Fruit fly (Drosophila melanogaster) whole organism, embryonic: ENCODE data around the gene CG46460.

Experiments
- Atf3 ChIP-seq: fragments of 200-800 bp; sonication (Bioruptor generic); optimal IDR thresholded peaks from 3 replicates; lab custom pipeline; 2016; ENCODE audit warnings: missing biosample characterization, missing genetic modification characterization
- B-H1 ChIP-seq: fragments of 200-800 bp; sonication (Bioruptor generic); IDR thresholded peaks from 3 replicates; pipeline ENCODE4 v1.3.6; 2022; ENCODE audit warnings: missing biosample characterization, missing genetic modification characterization
- Bdp1 ChIP-seq: fragments of 200-800 bp; sonication (Bioruptor generic); optimal IDR thresholded peaks from 3 replicates; lab custom pipeline; 2016; ENCODE audit warnings: missing biosample characterization, missing genetic modification characterization
- BtbVII ChIP-seq: fragments of 200-800 bp; sonication (Bioruptor generic); optimal IDR thresholded peaks from 3 replicates; lab custom pipeline; 2017; ENCODE audit warnings: missing biosample characterization, mild to moderate bottlenecking, missing genetic modification characterization
- CG12219 ChIP-seq: fragments of 200-800 bp; sonication (Bioruptor generic); optimal IDR thresholded peaks from 3 replicates; lab custom pipeline; 2018; ENCODE audit warnings: missing biosample characterization, mild to moderate bottlenecking, missing genetic modification characterization
- CG12236 ChIP-seq: fragments of 200-800 bp; sonication (Bioruptor generic); optimal IDR thresholded peaks from 2 replicates; lab custom pipeline; 2016; ENCODE audit warnings: missing biosample characterization, missing genetic modification characterization
- CG12299 ChIP-seq: fragments of 200-800 bp; sonication (Bioruptor generic); optimal IDR thresholded peaks from 2 replicates; lab custom pipeline; 2018; ENCODE audit warnings: missing biosample characterization, mild to moderate bottlenecking, missing genetic modification characterization
- CG14965 ChIP-seq: fragments of 200-800 bp; sonication (Bioruptor generic); optimal IDR thresholded peaks from 2 replicates; lab custom pipeline; 2016; ENCODE audit warnings: missing biosample characterization, missing genetic modification characterization, borderline replicate concordance
- CG16779 ChIP-seq: fragments of 200-800 bp; sonication (Bioruptor generic); IDR thresholded peaks from 2 replicates; pipeline ENCODE4 v1.3.6; 2022; ENCODE audit warnings: missing biosample characterization, missing genetic modification characterization
- CG17186 ChIP-seq: fragments of 200-800 bp; sonication (Bioruptor generic); optimal IDR thresholded peaks from 3 replicates; lab custom pipeline; 2017; ENCODE audit warnings: missing biosample characterization, missing genetic modification reagents, missing genetic modification characterization
- CG18476 ChIP-seq: fragments of 200-800 bp; sonication (Bioruptor generic); optimal IDR thresholded peaks from 2 replicates; lab custom pipeline; 2016; ENCODE audit warnings: missing biosample characterization, mild to moderate bottlenecking, missing genetic modification characterization
- CG3726 ChIP-seq: fragments of 200-800 bp; sonication (Bioruptor generic); IDR thresholded peaks from 3 replicates; pipeline ENCODE4, ENCODE4 v1.3.6; 2022; ENCODE audit warnings: missing biosample characterization, missing genetic modification characterization
- CG3847 ChIP-seq: fragments of 200-800 bp; sonication (Bioruptor generic); IDR thresholded peaks from 2 replicates; pipeline ENCODE4 v1.3.6; 2022; ENCODE audit warnings: missing biosample characterization, missing genetic modification characterization
- CG4404 ChIP-seq: fragments of 200-800 bp; sonication (Bioruptor generic); IDR thresholded peaks from 2 replicates; pipeline ENCODE4 v1.3.6; 2022; ENCODE audit warnings: missing biosample characterization, missing genetic modification characterization
- CG4707 ChIP-seq: fragments of 200-800 bp; sonication (Bioruptor generic); optimal IDR thresholded peaks from 2 replicates; lab custom pipeline; 2018; ENCODE audit warnings: missing biosample characterization, mild to moderate bottlenecking, missing genetic modification characterization, moderate library complexity
- CG4820 ChIP-seq: fragments of 200-800 bp; sonication (Bioruptor generic); optimal IDR thresholded peaks from 3 replicates; lab custom pipeline; 2016; ENCODE audit warnings: missing biosample characterization, missing genetic modification characterization
- CG6175 ChIP-seq: fragments of 200-800 bp; sonication (Bioruptor generic); IDR thresholded peaks from 3 replicates; pipeline ENCODE4 v1.3.6; 2022; ENCODE audit warnings: missing biosample characterization, missing genetic modification characterization
- CG6813 ChIP-seq: fragments of 200-800 bp; sonication (Bioruptor generic); optimal IDR thresholded peaks from 2 replicates; lab custom pipeline; 2017; ENCODE audit warnings: missing biosample characterization, missing genetic modification characterization, mild to moderate bottlenecking, moderate library complexity, missing genetic modification reagents
- Chrac-16 ChIP-seq: fragments of 200-800 bp; sonication (Bioruptor generic); optimal IDR thresholded peaks from 3 replicates; lab custom pipeline; 2016; ENCODE audit warnings: missing biosample characterization, missing genetic modification characterization
- D19B ChIP-seq: fragments of 200-800 bp; sonication (Bioruptor generic); optimal IDR thresholded peaks from 2 replicates; lab custom pipeline; 2017; ENCODE audit warnings: missing biosample characterization, mild to moderate bottlenecking, missing genetic modification characterization
- Fer1 ChIP-seq: fragments of 200-800 bp; sonication (Bioruptor generic); optimal IDR thresholded peaks from 2 replicates; lab custom pipeline; 2017; ENCODE audit warnings: missing biosample characterization, mild to moderate bottlenecking, missing genetic modification characterization
- Fer2 ChIP-seq: fragments of 200-800 bp; sonication (Bioruptor generic); optimal IDR thresholded peaks from 2 replicates; lab custom pipeline; 2018; ENCODE audit warnings: missing biosample characterization, mild to moderate bottlenecking, missing genetic modification characterization, moderate library complexity
- GATAe ChIP-seq: fragments of 200-800 bp; sonication (Bioruptor generic); conservative IDR thresholded peaks from 2 replicates; pipeline ENCODE4 v1.3.6; 2022; ENCODE audit warnings: missing biosample characterization, missing genetic modification characterization
- HLH54F ChIP-seq: fragments of 200-800 bp; sonication (Bioruptor generic); optimal IDR thresholded peaks from 3 replicates; lab custom pipeline; 2016; ENCODE audit warnings: missing biosample characterization, missing genetic modification characterization
- Lim3 ChIP-seq: fragments of 200-800 bp; sonication (Bioruptor generic); IDR thresholded peaks from 2 replicates; pipeline ENCODE4 v1.3.6; 2022; ENCODE audit warnings: missing biosample characterization, missing genetic modification characterization
- Mes4 ChIP-seq: fragments of 200-800 bp; sonication (Bioruptor generic); optimal IDR thresholded peaks from 2 replicates; lab custom pipeline; 2016; ENCODE audit warnings: missing biosample characterization, missing genetic modification characterization
- NfI ChIP-seq: fragments of 200-800 bp; sonication (Bioruptor generic); optimal IDR thresholded peaks from 3 replicates; lab custom pipeline; 2018; ENCODE audit warnings: missing biosample characterization, mild to moderate bottlenecking, missing genetic modification characterization, moderate library complexity
- Opbp ChIP-seq: fragments of 200-800 bp; sonication (Bioruptor generic); IDR thresholded peaks from 3 replicates; pipeline ENCODE4 v1.3.6; 2022; ENCODE audit warnings: missing biosample characterization, missing genetic modification characterization; ENCODE audit not compliant: partially characterized antibody
- Optix ChIP-seq: fragments of 200-800 bp; sonication (Bioruptor generic); IDR thresholded peaks from 3 replicates; pipeline ENCODE4 v1.3.6; 2022; ENCODE audit warnings: missing biosample characterization, missing genetic modification characterization
- Ptx1 ChIP-seq: fragments of 200-800 bp; sonication (Bioruptor generic); IDR thresholded peaks from 2 replicates; pipeline ENCODE4 v1.3.6; 2022; ENCODE audit warnings: missing biosample characterization, missing genetic modification characterization
- Scr ChIP-seq: fragments of 200-800 bp; sonication (Bioruptor generic); IDR thresholded peaks from 2 replicates; pipeline ENCODE4 v1.3.6; 2022; ENCODE audit warnings: missing biosample characterization, missing genetic modification characterization; ENCODE audit not compliant: partially characterized antibody
- Xrp1 ChIP-seq: fragments of 200-800 bp; sonication (Bioruptor generic); IDR thresholded peaks from 2 replicates; pipeline ENCODE4 v1.3.6; 2022; ENCODE audit warnings: missing biosample characterization, missing genetic modification characterization
- amos ChIP-seq: fragments of 200-800 bp; sonication (Bioruptor generic); IDR thresholded peaks from 2 replicates; pipeline ENCODE4 v1.3.6; 2022; ENCODE audit warnings: missing biosample characterization, missing genetic modification characterization; ENCODE audit not compliant: partially characterized antibody
- aop ChIP-seq: fragments of 200-800 bp; sonication (Bioruptor generic); IDR thresholded peaks from 2 replicates; pipeline ENCODE4 v1.3.6; 2022; ENCODE audit warnings: missing biosample characterization, missing genetic modification characterization
- ara ChIP-seq: fragments of 200-800 bp; sonication (Bioruptor generic); IDR thresholded peaks from 2 replicates; pipeline ENCODE4 v1.3.6; 2022; ENCODE audit warnings: missing biosample characterization, missing genetic modification characterization
- cas ChIP-seq: fragments of 200-800 bp; sonication (Bioruptor generic); IDR thresholded peaks from 2 replicates; pipeline ENCODE4 v1.3.6; 2022; ENCODE audit warnings: missing biosample characterization, missing genetic modification characterization
- dmrt99B ChIP-seq: fragments of 200-800 bp; sonication (Bioruptor generic); optimal IDR thresholded peaks from 2 replicates; lab custom pipeline; 2018; ENCODE audit warnings: missing biosample characterization, mild to moderate bottlenecking, missing genetic modification characterization, moderate library complexity
- knrl ChIP-seq: fragments of 200-800 bp; sonication (Bioruptor generic); IDR thresholded peaks from 3 replicates; pipeline ENCODE4 v1.3.6; 2022; ENCODE audit warnings: missing biosample characterization, missing genetic modification characterization; ENCODE audit not compliant: partially characterized antibody
- mam ChIP-seq: fragments of 200-800 bp; sonication (Bioruptor generic); optimal IDR thresholded peaks from 3 replicates; lab custom pipeline; 2016; ENCODE audit warnings: missing biosample characterization, missing genetic modification characterization
- nau ChIP-seq: fragments of 200-800 bp; sonication (Bioruptor generic); optimal IDR thresholded peaks from 3 replicates; lab custom pipeline; 2017; ENCODE audit warnings: missing biosample characterization, mild to moderate bottlenecking, missing genetic modification characterization, missing genetic modification reagents
- pros ChIP-seq: fragments of 200-800 bp; sonication (Bioruptor generic); optimal IDR thresholded peaks from 3 replicates; lab custom pipeline; 2019; ENCODE audit warnings: missing biosample characterization, mild to moderate bottlenecking, missing genetic modification characterization, moderate library complexity
- psq ChIP-seq: fragments of 200-800 bp; sonication (Bioruptor generic); optimal IDR thresholded peaks from 2 replicates; lab custom pipeline; 2017; ENCODE audit warnings: missing biosample characterization, missing genetic modification characterization
- seq ChIP-seq: fragments of 200-800 bp; sonication (Bioruptor generic); IDR thresholded peaks from 2 replicates; pipeline ENCODE4 v1.3.6; 2022; ENCODE audit warnings: missing biosample characterization, missing genetic modification characterization
- slp2 ChIP-seq: fragments of 200-800 bp; sonication (Bioruptor generic); optimal IDR thresholded peaks from 2 replicates; lab custom pipeline; 2016; ENCODE audit warnings: missing biosample characterization, missing genetic modification characterization
- so ChIP-seq: fragments of 200-800 bp; sonication (Bioruptor generic); IDR thresholded peaks from 3 replicates; pipeline ENCODE4 v1.3.6; 2022; ENCODE audit warnings: missing biosample characterization, missing genetic modification characterization
- sob ChIP-seq: fragments of 200-800 bp; sonication (Bioruptor generic); IDR thresholded peaks from 2 replicates; pipeline ENCODE4 v1.3.6; 2022; ENCODE audit warnings: missing biosample characterization, missing genetic modification characterization
- sqz ChIP-seq: fragments of 200-800 bp; sonication (Bioruptor generic); optimal IDR thresholded peaks from 3 replicates; lab custom pipeline; 2018; ENCODE audit warnings: missing biosample characterization, mild to moderate bottlenecking, missing genetic modification characterization
- sr ChIP-seq: fragments of 200-800 bp; sonication (Bioruptor generic); IDR thresholded peaks from 3 replicates; pipeline ENCODE4 v1.3.6; 2022; ENCODE audit warnings: missing biosample characterization, missing genetic modification characterization
- tgo ChIP-seq: fragments of 200-800 bp; sonication (Bioruptor generic); IDR thresholded peaks from 3 replicates; pipeline ENCODE4 v1.3.6; 2022; ENCODE audit warnings: missing biosample characterization, missing genetic modification characterization
- tio ChIP-seq: fragments of 200-800 bp; sonication (Bioruptor generic); optimal IDR thresholded peaks from 2 replicates; lab custom pipeline; 2017; ENCODE audit warnings: missing biosample characterization, missing genetic modification characterization, inconsistent platforms
- toy ChIP-seq: fragments of 200-800 bp; sonication (Bioruptor generic); IDR thresholded peaks from 2 replicates; pipeline ENCODE4 v1.3.6; 2022; ENCODE audit warnings: missing biosample characterization, missing genetic modification characterization
- yki ChIP-seq: fragments of >200 bp; optimal IDR thresholded peaks from 3 replicates; lab custom pipeline; 2018

Gene CG46460

DNA sequence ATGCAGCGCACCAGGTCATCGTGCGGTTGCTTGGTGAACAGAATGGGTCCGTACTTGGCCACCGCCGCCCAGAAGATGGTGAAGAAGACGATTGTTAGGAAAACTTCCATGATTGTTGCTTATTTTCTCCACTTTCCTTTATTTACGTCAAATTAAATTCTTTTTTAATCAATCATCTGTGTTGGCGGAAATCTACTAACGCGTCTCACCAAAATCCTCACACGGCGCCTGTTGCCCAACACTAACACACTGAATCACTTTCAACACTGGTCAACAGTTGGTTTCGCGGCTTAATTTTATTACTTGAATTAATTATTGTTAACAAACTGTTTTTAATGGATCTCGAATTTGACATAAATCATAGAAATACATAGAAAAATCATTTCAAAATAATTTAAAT, 40.4 kb downstream of the CG46460 start, which contains the start of gene VhaM9.7-c (continued):
- TF ChIP-seq aop (no peak), Chrac-16 (GFP tag; lab: Kevin White, UChicago) (peak; percentile 29), GATAe (GFP tag; lab: Robert Waterston, UW) (no peak), mam (peak; percentile 43), Ptx1 (GFP tag; lab: Robert Waterston, UW) (no peak), CG12236 (GFP tag; lab: Kevin White, UChicago) (no peak), seq (GFP tag; lab: Robert Waterston, UW) (no peak), Lim3 (GFP tag; lab: Robert Waterston, UW) (no peak), B-H1 (no peak), HLH54F (GFP tag; lab: Kevin White, UChicago) (peak; percentile 52), CG16779 (GFP tag; lab: Robert Waterston, UW) (no peak), sqz (GFP tag; lab: Kevin White, UChicago) (peak; percentile 6), nau (GFP tag; lab: Kevin White, UChicago) (no peak), D19B (GFP tag; lab: Kevin White, UChicago) (no peak), yki (lab: Kevin White, UChicago) (no peak), Optix (GFP tag; lab: Robert Waterston, UW) (no peak), Xrp1 (peak; percentile 36; the same call in 1 of the 2 replicates), Mes4 (GFP tag; lab: Kevin White, UChicago) (no peak), CG12299 (no peak), tgo (no peak), slp2 (GFP tag; lab: Kevin White, UChicago) (no peak), Fer1 (GFP tag; lab: Kevin White, UChicago) (peak; percentile 11), sr (GFP tag; lab: Robert Waterston, UW) (no peak), Opbp (GFP tag; lab: Robert Waterston, UW) (0 out of 3 replicates have a peak, but pooled peaks have one; percentile 29), pros (no peak), CG3847 (peak; percentile 50; the same call in 1 of the 2 replicates), CG14965 (GFP tag; lab: Kevin White, UChicago) (no peak), CG6175 (no peak), CG6813 (GFP tag; lab: Kevin White, UChicago) (no peak), tio (GFP tag; lab: Kevin White, UChicago) (no peak), amos (GFP tag; lab: Robert Waterston, UW) (no peak), sob (peak; percentile 68), knrl (GFP tag; lab: Robert Waterston, UW) (no peak), CG4404 (GFP tag; lab: Robert Waterston, UW) (no peak), Bdp1 (GFP tag; lab: Kevin White, UChicago) (no peak), CG17186 (GFP tag; lab: Kevin White, UChicago) (peak; percentile 19), CG18476 (GFP tag; lab: Kevin White, UChicago) (no peak), CG3726 (GFP tag; lab: Robert Waterston, UW) (no peak), NfI (GFP tag; lab: Kevin White, UChicago) (peak; percentile 61), CG12219 (GFP tag; lab: Kevin White, UChicago) (no peak), Scr (GFP tag; lab: Robert Waterston, UW) (peak; percentile 28; the same call in 1 of the 2 replicates), so (no peak), toy (no peak), cas (GFP tag; lab: Robert Waterston, UW) (no peak), ara (GFP tag; lab: Robert Waterston, UW) (no peak), BtbVII (GFP tag; lab: Kevin White, UChicago) (no peak), Atf3 (GFP tag; lab: Kevin White, UChicago) (no peak), CG4707 (GFP tag; lab: Kevin White, UChicago) (peak; percentile 28), CG4820 (no peak), dmrt99B (tag; lab: Kevin White, UChicago) (no peak), psq (GFP tag; lab: Kevin White, UChicago) (no peak), Fer2 (tag; lab: Kevin White, UChicago) (no peak)
